Worm (Caenorhabditis elegans) whole organism, L1 larva: ENCODE measurements around the gene D1022.5.
"Not testable (repeated sequence)": the region's sequence is repeated elsewhere in the genome, so short reads cannot be mapped to it uniquely, and the experiment has no call there.

Experiments used
- C34B4.2 ChIP-seq: sonication (generic microtip); optimal IDR thresholded peaks from 2 replicates; lab custom pipeline; 2017; ENCODE audit warnings: mild to moderate bottlenecking, missing genetic modification characterization, missing compliant biosample characterization
- aly-2 ChIP-seq: fragments of 150-350 bp; optimal IDR thresholded peaks from 2 replicates; lab custom pipeline; 2014; ENCODE audit warnings: missing biosample characterization, missing genetic modification characterization
- ama-1 ChIP-seq: fragments of 150-350 bp; optimal IDR thresholded peaks from 2 replicates; lab custom pipeline; 2014
- ceh-8 ChIP-seq: fragments of 200-800 bp; sonication (Bioruptor generic); optimal IDR thresholded peaks from 2 replicates; lab custom pipeline; 2018; ENCODE audit warnings: mild to moderate bottlenecking, missing genetic modification characterization, moderate library complexity, missing compliant biosample characterization
- ceh-82 ChIP-seq, 3 experiments: fragments of 150-350 bp in 1 of 3; sonication (generic microtip) in 2 of 3; optimal IDR thresholded peaks; 2 replicates each; lab custom pipeline; 2014 to 2017; ENCODE audit warnings: missing biosample characterization in 3 of 3, missing genetic modification characterization in 3 of 3
- dpl-1 ChIP-seq, 3 experiments: fragments of 150-350 bp in 2 of 3; sonication (generic microtip) in 1 of 3; optimal IDR thresholded peaks; 2 replicates each; lab custom pipeline; 2014 to 2017; ENCODE audit warnings: missing biosample characterization in 3 of 3, missing genetic modification characterization in 3 of 3, missing genetic modification reagents in 3 of 3
- egl-13 ChIP-seq: sonication (generic microtip); optimal IDR thresholded peaks from 2 replicates; lab custom pipeline; 2016; ENCODE audit warnings: missing genotype, missing genetic modification reagents, missing genetic modification characterization, missing compliant biosample characterization
- egl-27 ChIP-seq, 2 experiments: fragments of 150-350 bp in 1 of 2; sonication (generic microtip); optimal IDR thresholded peaks; 3 replicates each; lab custom pipeline; 2017 to 2018; ENCODE audit warnings: missing biosample characterization in 2 of 2, missing genetic modification characterization in 2 of 2, missing genetic modification reagents in 2 of 2
- elt-3 ChIP-seq, 6 experiments: fragments of 150-350 bp in 1 of 6; sonication (generic microtip); optimal IDR thresholded peaks; 2 replicates each; lab custom pipeline; 2017 to 2018; ENCODE audit warnings: missing biosample characterization in 6 of 6, missing genetic modification characterization in 6 of 6, inconsistent platforms in 1 of 6
- fkh-10 ChIP-seq: sonication (generic microtip); optimal IDR thresholded peaks from 2 replicates; lab custom pipeline; 2017; ENCODE audit warnings: missing biosample characterization, missing genetic modification reagents, missing genetic modification characterization
- fkh-4 ChIP-seq: sonication (generic microtip); optimal IDR thresholded peaks from 2 replicates; lab custom pipeline; 2016; ENCODE audit warnings: missing compliant biosample characterization, missing genetic modification characterization, borderline replicate concordance
- fos-1 ChIP-seq: fragments of 150-350 bp; optimal IDR thresholded peaks from 2 replicates; lab custom pipeline; 2014; ENCODE audit warnings: missing biosample characterization, missing genetic modification characterization
- isw-1 ChIP-seq: fragments of 200-800 bp; sonication (Bioruptor generic); IDR thresholded peaks from 2 replicates; pipeline ENCODE4 v1.3.6; 2022; ENCODE audit warnings: missing genetic modification characterization, missing compliant biosample characterization
- lin-13 ChIP-seq: fragments of 150-350 bp; optimal IDR thresholded peaks from 2 replicates; lab custom pipeline; 2014; ENCODE audit warnings: missing biosample characterization, missing genetic modification reagents, missing genetic modification characterization
- lin-14 ChIP-seq: fragments of 200-800 bp; sonication (Bioruptor generic); optimal IDR thresholded peaks from 2 replicates; lab custom pipeline; 2018; ENCODE audit warnings: mild to moderate bottlenecking, missing genetic modification characterization, moderate library complexity, missing compliant biosample characterization
- lin-15B ChIP-seq: fragments of 150-350 bp; sonication (generic microtip); optimal IDR thresholded peaks from 3 replicates; lab custom pipeline; 2014; ENCODE audit warnings: missing biosample characterization, missing genetic modification characterization
- lin-35 ChIP-seq, 2 experiments: fragments of 150-350 bp; optimal IDR thresholded peaks; 2 replicates each; lab custom pipeline; 2014; ENCODE audit warnings: missing biosample characterization in 2 of 2, missing genetic modification characterization in 2 of 2, missing genetic modification reagents in 2 of 2
- lin-39 ChIP-seq: fragments of 150-350 bp; optimal IDR thresholded peaks from 2 replicates; lab custom pipeline; 2014; ENCODE audit warnings: missing biosample characterization, missing genetic modification reagents, missing genetic modification characterization
- lir-3 ChIP-seq: sonication (generic microtip); optimal IDR thresholded peaks from 2 replicates; lab custom pipeline; 2016; ENCODE audit warnings: mild to moderate bottlenecking, missing genetic modification characterization, moderate library complexity, missing compliant biosample characterization; ENCODE audit not compliant: poor library complexity
- lsy-2 ChIP-seq, 2 experiments: fragments of 150-350 bp; optimal IDR thresholded peaks; 2 replicates each; lab custom pipeline; 2014; ENCODE audit warnings: missing biosample characterization in 2 of 2, missing genetic modification characterization in 2 of 2
- mdl-1 ChIP-seq, 2 experiments: fragments of 150-350 bp; optimal IDR thresholded peaks; 2 replicates each; lab custom pipeline; 2014 to 2017; ENCODE audit warnings: missing biosample characterization in 2 of 2, missing genetic modification characterization in 2 of 2, inconsistent platforms in 1 of 2
- nhr-12 ChIP-seq: sonication (generic microtip); optimal IDR thresholded peaks from 2 replicates; lab custom pipeline; 2017; ENCODE audit warnings: missing biosample characterization, missing genetic modification characterization
- nhr-71 ChIP-seq: sonication (generic microtip); optimal IDR thresholded peaks from 2 replicates; lab custom pipeline; 2016; ENCODE audit warnings: mild to moderate bottlenecking, missing genetic modification characterization, moderate library complexity, missing compliant biosample characterization
- nhr-76 ChIP-seq: sonication (generic microtip); optimal IDR thresholded peaks from 2 replicates; lab custom pipeline; 2017; ENCODE audit warnings: missing biosample characterization, missing genetic modification characterization
- nhr-77 ChIP-seq: fragments of 150-350 bp; optimal IDR thresholded peaks from 2 replicates; lab custom pipeline; 2014; ENCODE audit warnings: missing biosample characterization, missing genetic modification characterization
- nhr-84 ChIP-seq: sonication (generic microtip); optimal IDR thresholded peaks from 2 replicates; lab custom pipeline; 2017; ENCODE audit warnings: missing biosample characterization, missing genetic modification characterization
- nhr-85 ChIP-seq: sonication (generic microtip); peaks from one replicate; lab custom pipeline; 2016; ENCODE audit warnings: missing genetic modification characterization, inconsistent platforms, missing compliant biosample characterization
- pax-3 ChIP-seq: fragments of 200-800 bp; sonication (Bioruptor generic); optimal IDR thresholded peaks from 2 replicates; lab custom pipeline; 2018; ENCODE audit warnings: mild to moderate bottlenecking, missing genetic modification characterization, moderate library complexity, missing compliant biosample characterization
- pqm-1 ChIP-seq: sonication (generic microtip); optimal IDR thresholded peaks from 3 replicates; lab custom pipeline; 2017; ENCODE audit warnings: missing biosample characterization, missing genetic modification characterization
- rnt-1 ChIP-seq: sonication (generic microtip); optimal IDR thresholded peaks from 2 replicates; lab custom pipeline; 2016; ENCODE audit warnings: mild to moderate bottlenecking, missing genetic modification characterization, moderate library complexity, missing compliant biosample characterization
- skn-1 ChIP-seq: fragments of 150-350 bp; optimal IDR thresholded peaks from 2 replicates; lab custom pipeline; 2014; ENCODE audit warnings: missing biosample characterization, missing genetic modification characterization
- snu-23 ChIP-seq: sonication (generic microtip); optimal IDR thresholded peaks from 2 replicates; lab custom pipeline; 2016; ENCODE audit warnings: missing genetic modification characterization, missing compliant biosample characterization
- sox-4 ChIP-seq: sonication (generic microtip); optimal IDR thresholded peaks from 2 replicates; lab custom pipeline; 2016; ENCODE audit warnings: missing genetic modification characterization, missing compliant biosample characterization
- sptf-1 ChIP-seq: fragments of 150-350 bp; optimal IDR thresholded peaks from 2 replicates; lab custom pipeline; 2014; ENCODE audit warnings: missing biosample characterization, missing genetic modification characterization
- sup-37 ChIP-seq: fragments of 200-800 bp; sonication (Bioruptor generic); optimal IDR thresholded peaks from 2 replicates; lab custom pipeline; 2018; ENCODE audit warnings: mild to moderate bottlenecking, missing genetic modification characterization, missing compliant biosample characterization
- swsn-7 ChIP-seq: sonication (generic microtip); optimal IDR thresholded peaks from 2 replicates; lab custom pipeline; 2016; ENCODE audit warnings: missing genetic modification characterization, missing compliant biosample characterization
- tbx-2 ChIP-seq: sonication (generic microtip); optimal IDR thresholded peaks from 2 replicates; lab custom pipeline; 2016; ENCODE audit warnings: missing genetic modification characterization, missing compliant biosample characterization
- tlp-1 ChIP-seq: fragments of 150-350 bp; optimal IDR thresholded peaks from 2 replicates; lab custom pipeline; 2014; ENCODE audit warnings: missing biosample characterization, missing genetic modification characterization
- unc-30 ChIP-seq: sonication (generic microtip); optimal IDR thresholded peaks from 2 replicates; lab custom pipeline; 2017; ENCODE audit warnings: missing biosample characterization, missing genetic modification characterization
- unc-86 ChIP-seq: sonication (generic microtip); optimal IDR thresholded peaks from 2 replicates; lab custom pipeline; 2016; ENCODE audit warnings: missing genetic modification characterization, missing compliant biosample characterization
- unc-98 ChIP-seq: fragments of 200-800 bp; sonication (Bioruptor generic); IDR thresholded peaks from 2 replicates; pipeline ENCODE4 v1.3.6; 2022; ENCODE audit warnings: missing genetic modification characterization, missing compliant biosample characterization
- vab-15 ChIP-seq: sonication (generic microtip); optimal IDR thresholded peaks from 2 replicates; lab custom pipeline; 2017; ENCODE audit warnings: missing genotype, mild to moderate bottlenecking, missing genetic modification characterization, missing compliant biosample characterization
- xbp-1 ChIP-seq: sonication (generic microtip); optimal IDR thresholded peaks from 2 replicates; lab custom pipeline; 2016; ENCODE audit warnings: missing genetic modification characterization, missing compliant biosample characterization
- zag-1 ChIP-seq: fragments of 150-350 bp; optimal IDR thresholded peaks from 2 replicates; lab custom pipeline; 2014; ENCODE audit warnings: missing biosample characterization, missing genetic modification characterization
- ztf-11 ChIP-seq, 2 experiments: sonication (generic microtip); optimal IDR thresholded peaks; 2 replicates each; lab custom pipeline; 2016 to 2017; ENCODE audit warnings: missing genetic modification characterization in 2 of 2, missing biosample characterization in 1 of 2, missing compliant biosample characterization in 1 of 2
- ztf-4 ChIP-seq: fragments of 150-350 bp; optimal IDR thresholded peaks from 2 replicates; lab custom pipeline; 2014; ENCODE audit warnings: missing biosample characterization, missing genetic modification characterization

D1022.5 gene

DNA sequence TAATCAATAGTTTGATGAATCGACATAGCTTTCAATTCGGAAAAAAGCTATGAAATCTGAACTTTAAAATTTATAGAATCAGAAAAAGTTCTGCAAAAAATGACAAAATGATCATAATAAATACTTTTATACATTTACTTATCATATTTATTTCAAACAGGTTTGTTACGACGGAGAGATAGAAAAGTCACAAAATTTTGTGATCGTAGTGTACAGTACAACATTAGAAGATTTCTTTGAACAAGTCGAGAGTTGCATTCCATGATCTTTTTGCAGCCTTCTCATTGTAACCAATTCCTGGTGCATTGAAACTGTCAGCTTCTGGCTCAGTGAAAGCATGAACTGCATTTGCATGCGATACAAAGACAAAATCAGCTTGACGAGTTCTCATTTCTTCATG, 2.4 kb downstream of the D1022.5 start, which contains the start of gene D1022.3:
D1022.3 (minus strand) TSS at position 101 of the 400 bp plus-strand sequence.
- TF ChIP-seq ama-1 (no peak), unc-98 (GFP tag; lab: Robert Waterston, UW) (no peak), lin-14 (no peak), aly-2 (no peak), nhr-71 (tag; lab: Kevin White, UChicago) (no peak), ceh-8 (GFP tag; lab: Kevin White, UChicago) (no peak), lin-15B (no peak), C34B4.2 (tag; lab: Kevin White, UChicago) (no peak), tbx-2 (tag; lab: Kevin White, UChicago) (no peak), sup-37 (GFP tag; lab: Kevin White, UChicago) (no peak), ztf-4 (no peak), ceh-82 (tag; optimal IDR thresholded peaks at IDR 0.05; lab: Kevin White, UChicago) (no peak), snu-23 (GFP tag; lab: Kevin White, UChicago) (no peak)

DNA sequence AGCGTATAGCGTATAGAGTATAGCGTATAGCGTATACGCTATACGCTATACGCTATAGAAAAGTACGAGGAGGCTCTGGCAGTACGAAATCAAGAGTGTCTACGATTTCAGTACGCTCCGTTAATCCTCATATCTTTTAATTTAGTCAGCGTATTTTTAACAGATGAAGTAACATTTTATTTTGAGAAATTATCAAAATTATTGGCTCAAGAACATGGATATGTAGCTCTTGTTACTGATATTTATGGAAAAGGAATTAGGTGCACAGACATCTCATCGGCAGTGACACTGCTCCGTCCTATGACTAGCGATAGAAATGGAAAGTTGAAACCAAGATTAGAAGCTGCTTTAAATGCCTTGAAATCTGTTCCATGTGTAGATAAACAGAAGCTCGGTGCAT, 23.6 kb downstream of the D1022.5 start, which contains the start of gene K02A2.1:
K02A2.1 (plus strand) TSS at position 301 of the 400 bp plus-strand sequence.
- TF ChIP-seq vab-15 (tag; lab: Kevin White, UChicago); nhr-12; mdl-1 (tag; optimal IDR thresholded peaks at IDR 0.05; lab: Kevin White, UChicago): not testable (repeated sequence)

DNA sequence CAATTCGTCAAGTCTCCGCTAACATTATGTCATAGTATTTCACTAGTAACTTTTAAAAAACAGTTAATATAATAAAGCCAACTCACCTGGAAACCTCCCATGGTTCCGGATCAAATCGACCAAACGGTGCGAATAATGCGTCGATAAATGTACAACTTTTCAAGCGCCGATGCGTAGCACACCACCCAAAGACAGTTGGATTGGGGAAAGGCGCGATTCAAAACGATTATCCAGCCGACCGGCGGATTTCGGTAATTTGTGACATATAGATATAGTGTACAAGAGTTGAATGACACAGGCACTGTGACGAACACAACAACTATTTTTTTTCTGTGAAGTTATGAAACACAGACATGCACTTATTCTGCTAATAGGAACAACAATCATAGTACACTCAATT, 24.4 kb downstream of the D1022.5 start, which contains the start of gene kcc-3:
kcc-3 (minus strand) TSS at position 101 of the 400 bp plus-strand sequence.
- no peak for TF ChIP-seq lin-13 (GFP tag; lab: Kevin White, UChicago)
- no peak for TF ChIP-seq egl-13 (tag; lab: Kevin White, UChicago)
- TF ChIP-seq dpl-1 (GFP tag; optimal IDR thresholded peaks at IDR 0.05; lab: Kevin White, UChicago): no peak
- no peak for TF ChIP-seq skn-1
- TF ChIP-seq fos-1: no peak
- no peak for TF ChIP-seq lir-3 (tag; lab: Kevin White, UChicago)
- TF ChIP-seq sox-4 (tag; lab: Kevin White, UChicago): no peak
- TF ChIP-seq C34B4.2 (tag; lab: Kevin White, UChicago): no peak
- TF ChIP-seq lin-35 (GFP tag; optimal IDR thresholded peaks at IDR 0.05; lab: Kevin White, UChicago): no peak
- no peak for TF ChIP-seq ztf-4

ce11 chrII:7432327-7432726, 26.3 kb downstream of the D1022.5 start, which contains the start of gene srd-54:
TSS of gene srd-54 (plus strand) at chrII:7432627.
- no peak for TF ChIP-seq unc-30 (tag; lab: Kevin White, UChicago)
- no peak for TF ChIP-seq nhr-71 (tag; lab: Kevin White, UChicago)
- TF ChIP-seq ztf-4: no peak
- no peak for TF ChIP-seq swsn-7
- no peak for TF ChIP-seq ztf-11 (tag; optimal IDR thresholded peaks at IDR 0.05; lab: Kevin White, UChicago)
- TF ChIP-seq pax-3: no peak
- TF ChIP-seq nhr-76 (tag; lab: Kevin White, UChicago): no peak
- no peak for TF ChIP-seq snu-23 (GFP tag; lab: Kevin White, UChicago)
- no peak for TF ChIP-seq rnt-1
- no peak for TF ChIP-seq pqm-1
- TF ChIP-seq egl-27 (tag; optimal IDR thresholded peaks at IDR 0.05; lab: Kevin White, UChicago): no peak
- TF ChIP-seq xbp-1 (tag; lab: Kevin White, UChicago): no peak
- no peak for TF ChIP-seq elt-3 (tag; optimal IDR thresholded peaks at IDR 0.05; lab: Kevin White, UChicago)

DNA sequence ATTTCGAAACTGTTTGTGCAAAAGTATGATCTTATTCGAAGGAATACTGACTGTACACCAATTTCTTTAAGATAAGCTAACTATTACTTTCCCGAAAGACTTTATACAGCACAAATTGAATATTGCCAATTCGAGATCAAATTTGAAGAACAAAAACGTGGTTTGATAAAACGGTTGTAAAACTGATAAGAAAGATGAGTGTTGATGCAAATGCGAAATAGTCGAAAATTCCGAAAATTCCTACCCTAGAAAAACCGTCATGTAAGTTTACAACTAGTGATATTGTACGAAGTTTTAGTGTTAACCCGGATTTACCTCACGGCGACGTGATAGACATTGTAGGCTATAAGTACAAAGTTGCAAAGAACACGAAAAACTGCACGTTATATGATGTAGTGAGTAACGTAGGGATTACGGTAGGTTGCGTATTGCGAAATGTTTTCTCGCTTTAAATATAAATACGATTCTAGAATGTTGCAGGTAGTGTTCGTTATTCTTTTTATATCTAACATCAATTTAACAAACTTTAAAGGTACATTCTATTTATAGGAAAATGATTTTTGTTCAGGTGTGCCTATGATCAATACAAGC, 37.7 kb downstream of the D1022.5 start:
- TF ChIP-seq C34B4.2 (tag; lab: Kevin White, UChicago): no peak
- no peak for TF ChIP-seq sox-4 (tag; lab: Kevin White, UChicago)
- TF ChIP-seq fkh-4 (tag; lab: Kevin White, UChicago): no peak
- TF ChIP-seq elt-3 (tag; optimal IDR thresholded peaks at IDR 0.05; lab: Kevin White, UChicago): peak in 1 of 6 experiments; percentile 59
- TF ChIP-seq mdl-1 (tag; optimal IDR thresholded peaks at IDR 0.05; lab: Kevin White, UChicago): no peak
- TF ChIP-seq zag-1: no peak
- no peak for TF ChIP-seq nhr-77 (tag; lab: Kevin White, UChicago)
- no peak for TF ChIP-seq isw-1 (GFP tag; lab: Robert Waterston, UW)
- peak in 1 of 2 experiments; percentile 51 for TF ChIP-seq lsy-2 (tag; optimal IDR thresholded peaks at IDR 0.05; lab: Kevin White, UChicago)
- no peak for TF ChIP-seq sptf-1 (tag; lab: Kevin White, UChicago)
- TF ChIP-seq fkh-10: no peak
- no peak for TF ChIP-seq lin-39
- no peak for TF ChIP-seq lin-13 (GFP tag; lab: Kevin White, UChicago)
- no peak for TF ChIP-seq xbp-1 (tag; lab: Kevin White, UChicago)
- TF ChIP-seq tlp-1 (tag; lab: Kevin White, UChicago): no peak
- no peak for TF ChIP-seq nhr-84 (tag; lab: Kevin White, UChicago)
- no peak for TF ChIP-seq unc-86 (tag; lab: Kevin White, UChicago)
- TF ChIP-seq nhr-85 (tag; lab: Kevin White, UChicago): no peak
